Worm (Caenorhabditis elegans): ENCODE measurements around the gene rol-6.

- no peak for TF ChIP-seq sox-4 (tag; optimal IDR thresholded peaks at IDR 0.05)
- TF ChIP-seq pha-4 (tag; optimal IDR thresholded peaks at IDR 0.05): no peak
- no peak for TF ChIP-seq lin-11 (tag; optimal IDR thresholded peaks at IDR 0.05)
Observed at ce11 chrII:8730960-8731693, 1.7 kb upstream of the rol-6 start.

Data from whole organism, late embryonic.